Fruit fly (Drosophila melanogaster) whole organism, embryonic: ENCODE data around the gene Pdcd4.

Experiments
- Atf3 ChIP-seq: fragments of 200-800 bp; sonication (Bioruptor generic); optimal IDR thresholded peaks from 3 replicates; lab custom pipeline; 2016; ENCODE audit warnings: missing biosample characterization, missing genetic modification characterization
- CG10147 ChIP-seq: fragments of 200-800 bp; sonication (Bioruptor generic); optimal IDR thresholded peaks from 2 replicates; lab custom pipeline; 2019; ENCODE audit warnings: missing biosample characterization, mild to moderate bottlenecking, missing genetic modification characterization, moderate library complexity
- CG10267 ChIP-seq: fragments of 200-800 bp; sonication (Bioruptor generic); optimal IDR thresholded peaks from 2 replicates; lab custom pipeline; 2018; ENCODE audit warnings: missing biosample characterization, mild to moderate bottlenecking, missing genetic modification characterization, moderate library complexity
- CG10366 ChIP-seq: fragments of 200-800 bp; sonication (Bioruptor generic); IDR thresholded peaks from 2 replicates; pipeline ENCODE4 v1.3.6; 2022; ENCODE audit warnings: missing biosample characterization, missing genetic modification characterization
- CG10654 ChIP-seq: fragments of 200-800 bp; sonication (Bioruptor generic); optimal IDR thresholded peaks from 2 replicates; lab custom pipeline; 2016; ENCODE audit warnings: missing biosample characterization, missing genetic modification characterization
- CG11085 ChIP-seq: fragments of 200-800 bp; sonication (Bioruptor generic); IDR thresholded peaks from 2 replicates; pipeline ENCODE4 v1.3.6; 2022; ENCODE audit warnings: missing biosample characterization, missing genetic modification characterization
- CG11695 ChIP-seq: fragments of 200-800 bp; sonication (Bioruptor generic); IDR thresholded peaks from 3 replicates; pipeline ENCODE4 v1.3.6; 2022; ENCODE audit warnings: missing biosample characterization, missing genetic modification characterization
- CG12071 ChIP-seq: fragments of 200-800 bp; sonication (Bioruptor generic); optimal IDR thresholded peaks from 3 replicates; lab custom pipeline; 2018; ENCODE audit warnings: missing biosample characterization, mild to moderate bottlenecking, missing genetic modification characterization
- CG14667 ChIP-seq: fragments of 200-800 bp; sonication (Bioruptor generic); IDR thresholded peaks from 2 replicates; pipeline ENCODE4 v1.3.6; 2022; ENCODE audit warnings: missing biosample characterization, missing genetic modification characterization
- CG15479 ChIP-seq: fragments of 200-800 bp; sonication (Bioruptor generic); optimal IDR thresholded peaks from 3 replicates; lab custom pipeline; 2019; ENCODE audit warnings: missing biosample characterization, mild to moderate bottlenecking, missing genetic modification characterization, moderate library complexity
- CG1603 ChIP-seq: fragments of 200-800 bp; sonication (Bioruptor generic); optimal IDR thresholded peaks from 2 replicates; lab custom pipeline; 2019; ENCODE audit warnings: missing biosample characterization, mild to moderate bottlenecking, missing genetic modification characterization, moderate library complexity
- CG16863 ChIP-seq: fragments of 200-800 bp; sonication (Bioruptor generic); optimal IDR thresholded peaks from 3 replicates; lab custom pipeline; 2016; ENCODE audit warnings: missing biosample characterization, missing genetic modification characterization
- CG17612 ChIP-seq: fragments of 200-800 bp; sonication (Bioruptor generic); IDR thresholded peaks from 2 replicates; pipeline ENCODE4 v1.3.6; 2022; ENCODE audit warnings: missing biosample characterization, missing genetic modification characterization
- CG17802 ChIP-seq: fragments of 200-800 bp; sonication (Bioruptor generic); optimal IDR thresholded peaks from 2 replicates; lab custom pipeline; 2018; ENCODE audit warnings: missing biosample characterization, mild to moderate bottlenecking, missing genetic modification characterization, moderate library complexity
- CG18476 ChIP-seq: fragments of 200-800 bp; sonication (Bioruptor generic); optimal IDR thresholded peaks from 2 replicates; lab custom pipeline; 2016; ENCODE audit warnings: missing biosample characterization, mild to moderate bottlenecking, missing genetic modification characterization
- CG31224 ChIP-seq: fragments of 200-800 bp; sonication (Bioruptor generic); IDR thresholded peaks from 2 replicates; pipeline ENCODE4 v1.3.6; 2022; ENCODE audit warnings: missing biosample characterization, missing genetic modification characterization
- CG31388 ChIP-seq: fragments of 200-800 bp; sonication (Bioruptor generic); optimal IDR thresholded peaks from 2 replicates; lab custom pipeline; 2016; ENCODE audit warnings: missing biosample characterization, missing genetic modification characterization
- CG32767 ChIP-seq: fragments of 200-800 bp; sonication (Bioruptor generic); IDR thresholded peaks from 2 replicates; pipeline ENCODE4 v1.3.6; 2022; ENCODE audit warnings: missing biosample characterization, missing genetic modification characterization
- CG3407 ChIP-seq: fragments of 200-800 bp; sonication (Bioruptor generic); optimal IDR thresholded peaks from 2 replicates; lab custom pipeline; 2018; ENCODE audit warnings: missing biosample characterization, mild to moderate bottlenecking, missing genetic modification characterization
- CG6654 ChIP-seq: fragments of 200-800 bp; sonication (Bioruptor generic); optimal IDR thresholded peaks from 2 replicates; lab custom pipeline; 2017; ENCODE audit warnings: missing biosample characterization, mild to moderate bottlenecking, missing genetic modification characterization
- CG7745 ChIP-seq: fragments of 200-800 bp; sonication (Bioruptor generic); optimal IDR thresholded peaks from 2 replicates; lab custom pipeline; 2018; ENCODE audit warnings: missing biosample characterization, mild to moderate bottlenecking, missing genetic modification characterization, moderate library complexity
- CG7963 ChIP-seq: fragments of 200-800 bp; sonication (Bioruptor generic); IDR thresholded peaks from 3 replicates; pipeline ENCODE4 v1.3.6; 2022; ENCODE audit warnings: missing biosample characterization, missing genetic modification characterization; ENCODE audit not compliant: partially characterized antibody
- CG8281 ChIP-seq: fragments of 200-800 bp; sonication (Bioruptor generic); optimal IDR thresholded peaks from 2 replicates; lab custom pipeline; 2018; ENCODE audit warnings: missing biosample characterization, mild to moderate bottlenecking, missing genetic modification characterization, moderate library complexity
- CG8290 ChIP-seq, 3 experiments: fragments of 200-800 bp; sonication (Bioruptor generic); optimal IDR thresholded peaks; 2 replicates each; lab custom pipeline; 2016 to 2019; ENCODE audit warnings: missing biosample characterization in 3 of 3, missing genetic modification characterization in 3 of 3, mild to moderate bottlenecking in 2 of 3, moderate library complexity in 1 of 3
- CG8765 ChIP-seq: fragments of 200-800 bp; sonication (Bioruptor generic); IDR thresholded peaks from 2 replicates; pipeline ENCODE4 v1.3.6; 2022; ENCODE audit warnings: missing biosample characterization, missing genetic modification characterization
- CG9609 ChIP-seq: fragments of 200-800 bp; sonication (Bioruptor generic); optimal IDR thresholded peaks from 3 replicates; lab custom pipeline; 2016; ENCODE audit warnings: missing biosample characterization, missing genetic modification characterization
- Myb ChIP-seq: fragments of 200-800 bp; sonication (Bioruptor generic); optimal IDR thresholded peaks from 2 replicates; lab custom pipeline; 2016; ENCODE audit warnings: missing biosample characterization, missing genetic modification characterization
- Rx ChIP-seq: fragments of 200-800 bp; sonication (Bioruptor generic); IDR thresholded peaks from 2 replicates; pipeline ENCODE4 v1.3.6; 2022; ENCODE audit warnings: missing biosample characterization, missing genetic modification characterization
- Taf1 ChIP-seq: fragments of 200-800 bp; sonication (Bioruptor generic); IDR thresholded peaks from 2 replicates; pipeline ENCODE4 v1.3.6; 2022; ENCODE audit warnings: missing biosample characterization, missing genetic modification characterization
- YL-1 ChIP-seq: fragments of 200-800 bp; sonication (Bioruptor generic); optimal IDR thresholded peaks from 3 replicates; lab custom pipeline; 2017; ENCODE audit warnings: missing biosample characterization, mild to moderate bottlenecking, missing genetic modification characterization
- ato ChIP-seq: fragments of 200-800 bp; sonication (Bioruptor generic); IDR thresholded peaks from 2 replicates; pipeline ENCODE4 v1.3.6; 2022; ENCODE audit warnings: missing biosample characterization, missing genetic modification characterization; ENCODE audit not compliant: partially characterized antibody
- chinmo ChIP-seq: fragments of 200-800 bp; sonication (Bioruptor generic); IDR thresholded peaks from 4 replicates; pipeline ENCODE4 v1.3.6; 2022; ENCODE audit warnings: missing biosample characterization, missing genetic modification characterization; ENCODE audit not compliant: partially characterized antibody
- crp ChIP-seq, 2 experiments: fragments of 200-800 bp; sonication (Bioruptor generic); optimal IDR thresholded peaks; 2 replicates in 1 of 2; 3 replicates in 1 of 2; lab custom pipeline; 2017; ENCODE audit warnings: missing biosample characterization in 2 of 2, missing genetic modification characterization in 2 of 2, mild to moderate bottlenecking in 1 of 2, moderate library complexity in 1 of 2
- da ChIP-seq: fragments of 200-800 bp; sonication (Bioruptor generic); optimal IDR thresholded peaks from 2 replicates; lab custom pipeline; 2016; ENCODE audit warnings: missing biosample characterization, missing genetic modification characterization
- dati ChIP-seq: fragments of 200-800 bp; sonication (Bioruptor generic); IDR thresholded peaks from 2 replicates; pipeline ENCODE4 v1.3.6; 2022; ENCODE audit warnings: missing biosample characterization, missing genetic modification characterization
- esg ChIP-seq: fragments of 200-800 bp; sonication (Bioruptor generic); conservative IDR thresholded peaks from 2 replicates; pipeline ENCODE4 v1.3.6; 2022; ENCODE audit warnings: missing biosample characterization, missing genetic modification characterization
- fd102C ChIP-seq: fragments of 200-800 bp; sonication (Bioruptor generic); optimal IDR thresholded peaks from 2 replicates; lab custom pipeline; 2018; ENCODE audit warnings: missing biosample characterization, mild to moderate bottlenecking, missing genetic modification characterization, moderate library complexity
- fd3F ChIP-seq: fragments of 200-800 bp; sonication (Bioruptor generic); optimal IDR thresholded peaks from 2 replicates; lab custom pipeline; 2018; ENCODE audit warnings: missing biosample characterization, mild to moderate bottlenecking, missing genetic modification characterization, moderate library complexity
- fd96Cb ChIP-seq: fragments of 200-800 bp; sonication (Bioruptor generic); optimal IDR thresholded peaks from 2 replicates; lab custom pipeline; 2018; ENCODE audit warnings: missing biosample characterization, mild to moderate bottlenecking, missing genetic modification characterization, moderate library complexity
- h ChIP-seq: fragments of >200 bp; optimal IDR thresholded peaks from 2 replicates; lab custom pipeline; 2017
- jumu ChIP-seq: fragments of 200-800 bp; sonication (Bioruptor generic); optimal IDR thresholded peaks from 3 replicates; lab custom pipeline; 2016; ENCODE audit warnings: missing biosample characterization, missing genetic modification characterization
- lov ChIP-seq, 2 experiments: fragments of 200-800 bp in 1 of 2; fragments of >200 bp in 1 of 2; sonication (Bioruptor generic) in 1 of 2; IDR thresholded peaks in 1 of 2; optimal IDR thresholded peaks in 1 of 2; 2 replicates in 1 of 2; 3 replicates in 1 of 2; pipeline versions ENCODE4 v1.3.6 to Lab custom; 2017 to 2022; ENCODE audit warnings: missing biosample characterization in 1 of 2, missing genetic modification characterization in 1 of 2
- ranshi ChIP-seq: fragments of 200-800 bp; sonication (Bioruptor generic); IDR thresholded peaks from 2 replicates; pipeline ENCODE4 v1.3.6; 2022; ENCODE audit warnings: missing biosample characterization, missing genetic modification characterization
- salm ChIP-seq: fragments of 200-800 bp; sonication (Bioruptor generic); optimal IDR thresholded peaks from 2 replicates; lab custom pipeline; 2018; ENCODE audit warnings: missing biosample characterization, mild to moderate bottlenecking, missing genetic modification characterization
- slbo ChIP-seq: fragments of 200-800 bp; sonication (Bioruptor generic); IDR thresholded peaks from 2 replicates; pipeline ENCODE4 v1.3.6; 2022; ENCODE audit warnings: missing biosample characterization, missing genetic modification characterization
- tup ChIP-seq: fragments of 200-800 bp; sonication (Bioruptor generic); optimal IDR thresholded peaks from 2 replicates; lab custom pipeline; 2016; ENCODE audit warnings: missing biosample characterization, mild to moderate bottlenecking, missing genetic modification characterization, moderate library complexity
- z ChIP-seq: fragments of 200-800 bp; sonication (Bioruptor generic); IDR thresholded peaks from 3 replicates; pipeline ENCODE4 v1.3.6; 2022; ENCODE audit warnings: missing biosample characterization, missing genetic modification characterization
- zen2 ChIP-seq: fragments of 200-800 bp; sonication (Bioruptor generic); IDR thresholded peaks from 3 replicates; pipeline ENCODE4 v1.3.6; 2022; ENCODE audit warnings: missing biosample characterization, missing genetic modification characterization; ENCODE audit not compliant: partially characterized antibody

Pdcd4 gene

dm6 chrX:13764397-13765119, 9.4 kb upstream of the Pdcd4 start (continued):
- TF ChIP-seq CG10654 (no peak), fd102C (GFP tag; lab: Kevin White, UChicago) (no peak), CG11085 (GFP tag; lab: Robert Waterston, UW) (no peak), CG31388 (GFP tag; lab: Kevin White, UChicago) (no peak), ranshi (GFP tag; lab: Robert Waterston, UW) (peak; percentile 29; the same call in 1 of the 2 replicates), CG8281 (tag; lab: Kevin White, UChicago) (peak; percentile 9), dati (no peak), Taf1 (peak; percentile 27; the same call in 1 of the 2 replicates), CG17802 (tag; lab: Kevin White, UChicago) (no peak), lov (optimal IDR thresholded peaks at IDR 0.05; lab: Kevin White, UChicago) (no peak), lov (GFP tag; IDR thresholded peaks at IDR 0.05; lab: Robert Waterston, UW) (0 out of 3 replicates have a peak, but pooled peaks have one; percentile 6), CG7963 (GFP tag; lab: Robert Waterston, UW) (no peak), crp (GFP tag; optimal IDR thresholded peaks at IDR 0.05; lab: Kevin White, UChicago) (no peak), CG10267 (peak; percentile 28), zen2 (GFP tag; lab: Robert Waterston, UW) (no peak), CG16863 (no peak), Myb (GFP tag; lab: Kevin White, UChicago) (no peak), CG9609 (peak; percentile 1), slbo (GFP tag; lab: Robert Waterston, UW) (0 out of 2 replicates have a peak, but pooled peaks have one; percentile 14), CG17612 (GFP tag; lab: Robert Waterston, UW) (no peak), salm (tag; lab: Kevin White, UChicago) (peak; percentile 27), CG31224 (no peak), tup (GFP tag; lab: Kevin White, UChicago) (no peak), z (no peak), Atf3 (GFP tag; lab: Kevin White, UChicago) (no peak), CG7745 (tag; lab: Kevin White, UChicago) (no peak), CG8290 (GFP tag; optimal IDR thresholded peaks at IDR 0.05; lab: Kevin White, UChicago) (no peak), CG8290 (tag; optimal IDR thresholded peaks at IDR 0.05; lab: Kevin White, UChicago) (peak in 1 of 2 experiments; percentile 30), CG18476 (GFP tag; lab: Kevin White, UChicago) (peak; percentile 11), CG3407 (GFP tag; lab: Kevin White, UChicago) (no peak), fd96Cb (tag; lab: Kevin White, UChicago) (peak; percentile 50), CG6654 (GFP tag; lab: Kevin White, UChicago) (no peak), da (GFP tag; lab: Kevin White, UChicago) (no peak), CG10366 (GFP tag; lab: Robert Waterston, UW) (no peak), CG11695 (GFP tag; lab: Robert Waterston, UW) (peak; percentile 57; the same call in 1 of the 3 replicates), CG15479 (GFP tag; lab: Kevin White, UChicago) (no peak), CG12071 (GFP tag; lab: Kevin White, UChicago) (no peak), h (lab: Kevin White, UChicago) (no peak), YL-1 (GFP tag; lab: Kevin White, UChicago) (no peak), esg (GFP tag; lab: Robert Waterston, UW) (peak; percentile 41; the same call in 1 of the 2 replicates), chinmo (GFP tag; lab: Robert Waterston, UW) (no peak), ato (GFP tag; lab: Robert Waterston, UW) (no peak), Rx (GFP tag; lab: Robert Waterston, UW) (peak; percentile 8; the same call in 1 of the 2 replicates), CG14667 (GFP tag; lab: Robert Waterston, UW) (no peak), CG32767 (GFP tag; lab: Robert Waterston, UW) (no peak), CG1603 (tag; lab: Kevin White, UChicago) (peak; percentile 35), CG10147 (GFP tag; lab: Kevin White, UChicago) (no peak), jumu (GFP tag; lab: Kevin White, UChicago) (no peak), fd3F (peak; percentile 32), CG8765 (GFP tag; lab: Robert Waterston, UW) (no peak)
